Fruit fly (Drosophila melanogaster): ENCODE data around the gene Glos.
A peak's percentile ranks its signal among the peaks of the same experiment; 100 is the strongest.

Gene Glos

dm6 chrX:3968346-3969044, 32.2 kb downstream of the Glos start, which contains the start of gene CG6428:
TSS of gene CG6428 (minus strand) at chrX:3968655.
- TF ChIP-seq usp (GFP tag; optimal IDR thresholded peaks at IDR 0.05) (no peak), Sp1 (GFP tag; optimal IDR thresholded peaks at IDR 0.05) (no peak), dsf (GFP tag; optimal IDR thresholded peaks at IDR 0.05; ENCODE audit: borderline replicate concordance) (no peak), brk (GFP tag; optimal IDR thresholded peaks at IDR 0.05) (no peak), Myc (optimal IDR thresholded peaks at IDR 0.05) (no peak), Rel (GFP tag; optimal IDR thresholded peaks at IDR 0.05) (no peak), Rel (tag; optimal IDR thresholded peaks at IDR 0.05) (peak; percentile 20), Dfd (GFP tag; optimal IDR thresholded peaks at IDR 0.05) (no peak), OdsH (GFP tag; optimal IDR thresholded peaks at IDR 0.05) (peak; percentile 0), fru (GFP tag; optimal IDR thresholded peaks at IDR 0.05) (no peak), CG32264 (GFP tag; optimal IDR thresholded peaks at IDR 0.05) (no peak), foxo (GFP tag; optimal IDR thresholded peaks at IDR 0.05) (peak in 1 of 2 experiments; percentile 64), psq (GFP tag; optimal IDR thresholded peaks at IDR 0.05) (peak; percentile 18), ey (GFP tag; optimal IDR thresholded peaks at IDR 0.05) (no peak), dl (GFP tag; optimal IDR thresholded peaks at IDR 0.05; ENCODE audit: insufficient read depth in 1 of 2, partially characterized antibody in 2 of 2) (no peak), Vsx2 (GFP tag; optimal IDR thresholded peaks at IDR 0.05; ENCODE audit: partially characterized antibody) (no peak), jim (GFP tag; optimal IDR thresholded peaks at IDR 0.05) (no peak), HLH106 (tag; optimal IDR thresholded peaks at IDR 0.05) (peak; percentile 27), sage (GFP tag; optimal IDR thresholded peaks at IDR 0.05) (no peak), Jra (GFP tag; optimal IDR thresholded peaks at IDR 0.05) (no peak), Mio (GFP tag; optimal IDR thresholded peaks at IDR 0.05) (no peak), pan (optimal IDR thresholded peaks at IDR 0.05) (no peak), sv (GFP tag; optimal IDR thresholded peaks at IDR 0.05) (no peak), N (GFP tag; optimal IDR thresholded peaks at IDR 0.05) (no peak), dmrt93B (GFP tag; optimal IDR thresholded peaks at IDR 0.05) (no peak), Dif (GFP tag; optimal IDR thresholded peaks at IDR 0.05; ENCODE audit: partially characterized antibody) (no peak), woc (GFP tag; optimal IDR thresholded peaks at IDR 0.05) (no peak), Hr83 (GFP tag; optimal IDR thresholded peaks at IDR 0.05; ENCODE audit: poor library complexity, severe bottlenecking) (no peak), Abd-B (GFP tag; optimal IDR thresholded peaks at IDR 0.05) (no peak), tai (GFP tag; optimal IDR thresholded peaks at IDR 0.05) (no peak), Hr78 (GFP tag; optimal IDR thresholded peaks at IDR 0.05) (no peak), CrebA (GFP tag; optimal IDR thresholded peaks at IDR 0.05; ENCODE audit: borderline replicate concordance) (no peak), CG9705 (GFP tag; optimal IDR thresholded peaks at IDR 0.05) (no peak), Hnf4 (GFP tag; optimal IDR thresholded peaks at IDR 0.05) (no peak), h (GFP tag; optimal IDR thresholded peaks at IDR 0.05) (no peak), GATAd (GFP tag; optimal IDR thresholded peaks at IDR 0.05) (no peak), lola (GFP tag; optimal IDR thresholded peaks at IDR 0.05) (no peak), br (GFP tag; optimal IDR thresholded peaks at IDR 0.05) (no peak), rgr (GFP tag; optimal IDR thresholded peaks at IDR 0.05) (no peak)

- TF ChIP-seq Hr78 (GFP tag; optimal IDR thresholded peaks at IDR 0.05) (no peak), Sp1 (GFP tag; optimal IDR thresholded peaks at IDR 0.05) (no peak), dl (GFP tag; optimal IDR thresholded peaks at IDR 0.05; ENCODE audit: insufficient read depth in 1 of 2, partially characterized antibody in 2 of 2) (no peak), ey (GFP tag; optimal IDR thresholded peaks at IDR 0.05) (no peak), Mio (GFP tag; optimal IDR thresholded peaks at IDR 0.05) (no peak), Hr83 (GFP tag; optimal IDR thresholded peaks at IDR 0.05; ENCODE audit: poor library complexity, severe bottlenecking) (no peak), Jra (GFP tag; optimal IDR thresholded peaks at IDR 0.05) (no peak), Dif (GFP tag; optimal IDR thresholded peaks at IDR 0.05; ENCODE audit: partially characterized antibody) (no peak), br (GFP tag; optimal IDR thresholded peaks at IDR 0.05) (no peak), Myc (optimal IDR thresholded peaks at IDR 0.05) (no peak), rgr (GFP tag; optimal IDR thresholded peaks at IDR 0.05) (no peak), h (GFP tag; optimal IDR thresholded peaks at IDR 0.05) (no peak), foxo (GFP tag; optimal IDR thresholded peaks at IDR 0.05) (no peak), Hnf4 (GFP tag; optimal IDR thresholded peaks at IDR 0.05) (no peak), sage (GFP tag; optimal IDR thresholded peaks at IDR 0.05) (no peak), CG32264 (GFP tag; optimal IDR thresholded peaks at IDR 0.05) (no peak), usp (GFP tag; optimal IDR thresholded peaks at IDR 0.05) (no peak), dmrt93B (GFP tag; optimal IDR thresholded peaks at IDR 0.05) (no peak)
These were observed 34.9 kb downstream of the Glos start, which contains the start of gene CG6414 for dm6 chrX:3971250-3971649. TSS of gene CG6414 (minus strand) at chrX:3971350.

Data from whole organism, wandering third instar larva.